Fruit fly (Drosophila melanogaster): ENCODE data around the gene CG7573.

Gene CG7573

dm6 chr3L:11323221-11323895, 11.8 kb downstream of the CG7573 start:
- TF ChIP-seq woc (GFP tag; optimal IDR thresholded peaks at IDR 0.05) = peak; percentile 39
- no peak for TF ChIP-seq Rel (GFP tag; optimal IDR thresholded peaks at IDR 0.05)
- peak; percentile 45 for TF ChIP-seq Rel (tag; optimal IDR thresholded peaks at IDR 0.05)
- TF ChIP-seq dsf (GFP tag; optimal IDR thresholded peaks at IDR 0.05; ENCODE audit: borderline replicate concordance) = no peak

dm6 chr3L:11323896-11324278, 12.3 kb downstream of the CG7573 start:
- TF ChIP-seq pan (optimal IDR thresholded peaks at IDR 0.05) (peak; percentile 64), jim (GFP tag; optimal IDR thresholded peaks at IDR 0.05) (no peak)

- TF ChIP-seq Hr83 (GFP tag; optimal IDR thresholded peaks at IDR 0.05; ENCODE audit: poor library complexity, severe bottlenecking) (no peak), sage (GFP tag; optimal IDR thresholded peaks at IDR 0.05) (peak; percentile 55), woc (GFP tag; optimal IDR thresholded peaks at IDR 0.05) (no peak), h (GFP tag; optimal IDR thresholded peaks at IDR 0.05) (no peak), Myc (optimal IDR thresholded peaks at IDR 0.05) (no peak), usp (GFP tag; optimal IDR thresholded peaks at IDR 0.05) (no peak), br (GFP tag; optimal IDR thresholded peaks at IDR 0.05) (peak; percentile 11), Mio (GFP tag; optimal IDR thresholded peaks at IDR 0.05) (no peak), psq (GFP tag; optimal IDR thresholded peaks at IDR 0.05) (peak; percentile 28), jim (GFP tag; optimal IDR thresholded peaks at IDR 0.05) (no peak), fru (GFP tag; optimal IDR thresholded peaks at IDR 0.05) (peak; percentile 58), lola (GFP tag; optimal IDR thresholded peaks at IDR 0.05) (no peak), CG9705 (GFP tag; optimal IDR thresholded peaks at IDR 0.05) (no peak), Rel (GFP tag; optimal IDR thresholded peaks at IDR 0.05) (peak; percentile 74), Rel (tag; optimal IDR thresholded peaks at IDR 0.05) (peak; percentile 8), pan (optimal IDR thresholded peaks at IDR 0.05) (no peak), N (GFP tag; optimal IDR thresholded peaks at IDR 0.05) (no peak), dl (GFP tag; optimal IDR thresholded peaks at IDR 0.05; ENCODE audit: insufficient read depth in 1 of 2, partially characterized antibody in 2 of 2) (no peak), Vsx2 (GFP tag; optimal IDR thresholded peaks at IDR 0.05; ENCODE audit: partially characterized antibody) (no peak), Abd-B (GFP tag; optimal IDR thresholded peaks at IDR 0.05) (no peak), Sp1 (GFP tag; optimal IDR thresholded peaks at IDR 0.05) (peak; percentile 51), Dif (GFP tag; optimal IDR thresholded peaks at IDR 0.05; ENCODE audit: partially characterized antibody) (no peak), foxo (GFP tag; optimal IDR thresholded peaks at IDR 0.05) (peak in 1 of 2 experiments; percentile 54), CG32264 (GFP tag; optimal IDR thresholded peaks at IDR 0.05) (peak; percentile 11), rgr (GFP tag; optimal IDR thresholded peaks at IDR 0.05) (no peak), dmrt93B (GFP tag; optimal IDR thresholded peaks at IDR 0.05) (no peak), Dfd (GFP tag; optimal IDR thresholded peaks at IDR 0.05) (no peak), Jra (GFP tag; optimal IDR thresholded peaks at IDR 0.05) (peak; percentile 13), ey (GFP tag; optimal IDR thresholded peaks at IDR 0.05) (no peak), brk (GFP tag; optimal IDR thresholded peaks at IDR 0.05) (no peak), GATAd (GFP tag; optimal IDR thresholded peaks at IDR 0.05) (no peak), CrebA (GFP tag; optimal IDR thresholded peaks at IDR 0.05; ENCODE audit: borderline replicate concordance) (peak; percentile 88), Hnf4 (GFP tag; optimal IDR thresholded peaks at IDR 0.05) (no peak), OdsH (GFP tag; optimal IDR thresholded peaks at IDR 0.05) (no peak), tai (GFP tag; optimal IDR thresholded peaks at IDR 0.05) (no peak), HLH106 (tag; optimal IDR thresholded peaks at IDR 0.05) (no peak), Hr78 (GFP tag; optimal IDR thresholded peaks at IDR 0.05) (no peak), dsf (GFP tag; optimal IDR thresholded peaks at IDR 0.05; ENCODE audit: borderline replicate concordance) (no peak), sv (GFP tag; optimal IDR thresholded peaks at IDR 0.05) (no peak)
Measured at dm6 chr3L:11324549-11325015, 13.0 kb downstream of the CG7573 start.
